Worm (Caenorhabditis elegans): ENCODE data around the gene F23B2.7.

ce11 chrIV:9165681-9166080 is 15.4 kb downstream of the F23B2.7 start, which contains the start of gene C07C7.3:
- no peak for TF ChIP-seq nhr-11 (tag; optimal IDR thresholded peaks at IDR 0.05)
- no peak for TF ChIP-seq ama-1 (optimal IDR thresholded peaks at IDR 0.05)
- TF ChIP-seq Y48G9A.11 (GFP tag; IDR thresholded peaks at IDR 0.05) = no peak
